Worm (Caenorhabditis elegans) whole organism, L1 larva: ENCODE data around the gene col-39.

Experiments used
- F16B12.6 ChIP-seq: fragments of 150-350 bp; optimal IDR thresholded peaks from 2 replicates; lab custom pipeline; 2014; ENCODE audit warnings: missing biosample characterization, missing genetic modification characterization
- aly-2 ChIP-seq: fragments of 150-350 bp; optimal IDR thresholded peaks from 2 replicates; lab custom pipeline; 2014; ENCODE audit warnings: missing biosample characterization, missing genetic modification characterization
- ceh-63 ChIP-seq: fragments of 200-800 bp; sonication (Bioruptor generic); optimal IDR thresholded peaks from 2 replicates; lab custom pipeline; 2018; ENCODE audit warnings: mild to moderate bottlenecking, missing genetic modification characterization, missing compliant biosample characterization
- ceh-8 ChIP-seq: fragments of 200-800 bp; sonication (Bioruptor generic); optimal IDR thresholded peaks from 2 replicates; lab custom pipeline; 2018; ENCODE audit warnings: mild to moderate bottlenecking, missing genetic modification characterization, moderate library complexity, missing compliant biosample characterization
- ceh-88 ChIP-seq: fragments of 200-800 bp; sonication (Bioruptor generic); IDR thresholded peaks from 2 replicates; pipeline ENCODE4 v1.3.6; 2022; ENCODE audit warnings: missing genetic modification characterization, missing compliant biosample characterization
- ceh-90 ChIP-seq: sonication (generic microtip); optimal IDR thresholded peaks from 2 replicates; lab custom pipeline; 2016; ENCODE audit warnings: missing genetic modification characterization, missing compliant biosample characterization
- dpl-1 ChIP-seq, 3 experiments: fragments of 150-350 bp in 2 of 3; sonication (generic microtip) in 1 of 3; optimal IDR thresholded peaks; 2 replicates each; lab custom pipeline; 2014 to 2017; ENCODE audit warnings: missing biosample characterization in 3 of 3, missing genetic modification characterization in 3 of 3, missing genetic modification reagents in 3 of 3
- dsc-1 ChIP-seq: sonication (generic microtip); optimal IDR thresholded peaks from 2 replicates; lab custom pipeline; 2016; ENCODE audit warnings: mild to moderate bottlenecking, missing genetic modification characterization, missing compliant biosample characterization
- efl-1 ChIP-seq, 4 experiments: fragments of 150-350 bp; optimal IDR thresholded peaks in 3 of 4; peaks in 1 of 4; 1 replicate in 1 of 4; 2 replicates in 3 of 4; lab custom pipeline; 2014; ENCODE audit warnings: missing biosample characterization in 2 of 4, missing genetic modification characterization in 2 of 4, missing genetic modification reagents in 2 of 4
- egl-13 ChIP-seq: sonication (generic microtip); optimal IDR thresholded peaks from 2 replicates; lab custom pipeline; 2016; ENCODE audit warnings: missing genotype, missing genetic modification reagents, missing genetic modification characterization, missing compliant biosample characterization
- egl-27 ChIP-seq, 2 experiments: fragments of 150-350 bp in 1 of 2; sonication (generic microtip); optimal IDR thresholded peaks; 3 replicates each; lab custom pipeline; 2017 to 2018; ENCODE audit warnings: missing biosample characterization in 2 of 2, missing genetic modification characterization in 2 of 2, missing genetic modification reagents in 2 of 2
- elt-2 ChIP-seq: sonication (generic microtip); optimal IDR thresholded peaks from 2 replicates; lab custom pipeline; 2016; ENCODE audit warnings: missing genetic modification characterization, mild to moderate bottlenecking, inconsistent platforms, missing compliant biosample characterization, missing genetic modification reagents
- ets-5 ChIP-seq: fragments of 200-800 bp; sonication (Bioruptor generic); IDR thresholded peaks from 2 replicates; pipeline ENCODE4 v1.3.6; 2022; ENCODE audit warnings: missing genetic modification characterization, missing compliant biosample characterization
- fkh-4 ChIP-seq: sonication (generic microtip); optimal IDR thresholded peaks from 2 replicates; lab custom pipeline; 2016; ENCODE audit warnings: missing compliant biosample characterization, missing genetic modification characterization, borderline replicate concordance
- fkh-8 ChIP-seq: sonication (generic microtip); optimal IDR thresholded peaks from 2 replicates; lab custom pipeline; 2016; ENCODE audit warnings: mild to moderate bottlenecking, missing genetic modification characterization, missing compliant biosample characterization
- fos-1 ChIP-seq: fragments of 150-350 bp; optimal IDR thresholded peaks from 2 replicates; lab custom pipeline; 2014; ENCODE audit warnings: missing biosample characterization, missing genetic modification characterization
- grh-1 ChIP-seq: fragments of 200-800 bp; sonication (Bioruptor generic); IDR thresholded peaks from 2 replicates; pipeline ENCODE4 v1.3.6; 2022; ENCODE audit warnings: missing genetic modification reagents, missing genetic modification characterization, missing compliant biosample characterization
- hlh-17 ChIP-seq: fragments of 200-800 bp; sonication (Bioruptor generic); optimal IDR thresholded peaks from 2 replicates; lab custom pipeline; 2018; ENCODE audit warnings: missing genetic modification characterization, mild to moderate bottlenecking, missing compliant biosample characterization, moderate library complexity, borderline replicate concordance
- hlh-4 ChIP-seq: sonication (generic microtip); optimal IDR thresholded peaks from 2 replicates; lab custom pipeline; 2016; ENCODE audit warnings: mild to moderate bottlenecking, missing genetic modification characterization, missing compliant biosample characterization
- irx-1 ChIP-seq: sonication (generic microtip); optimal IDR thresholded peaks from 2 replicates; lab custom pipeline; 2016; ENCODE audit warnings: missing genetic modification characterization, missing compliant biosample characterization
- lin-14 ChIP-seq: fragments of 200-800 bp; sonication (Bioruptor generic); optimal IDR thresholded peaks from 2 replicates; lab custom pipeline; 2018; ENCODE audit warnings: mild to moderate bottlenecking, missing genetic modification characterization, moderate library complexity, missing compliant biosample characterization
- lin-15B ChIP-seq: fragments of 150-350 bp; sonication (generic microtip); optimal IDR thresholded peaks from 3 replicates; lab custom pipeline; 2014; ENCODE audit warnings: missing biosample characterization, missing genetic modification characterization
- lin-35 ChIP-seq, 2 experiments: fragments of 150-350 bp; optimal IDR thresholded peaks; 2 replicates each; lab custom pipeline; 2014; ENCODE audit warnings: missing biosample characterization in 2 of 2, missing genetic modification characterization in 2 of 2, missing genetic modification reagents in 2 of 2
- lir-3 ChIP-seq: sonication (generic microtip); optimal IDR thresholded peaks from 2 replicates; lab custom pipeline; 2016; ENCODE audit warnings: mild to moderate bottlenecking, missing genetic modification characterization, moderate library complexity, missing compliant biosample characterization; ENCODE audit not compliant: poor library complexity
- lsy-2 ChIP-seq, 2 experiments: fragments of 150-350 bp; optimal IDR thresholded peaks; 2 replicates each; lab custom pipeline; 2014; ENCODE audit warnings: missing biosample characterization in 2 of 2, missing genetic modification characterization in 2 of 2
- mep-1 ChIP-seq: fragments of 150-350 bp; optimal IDR thresholded peaks from 2 replicates; lab custom pipeline; 2014; ENCODE audit warnings: missing biosample characterization, missing genetic modification characterization
- nhr-19 ChIP-seq: fragments of 200-800 bp; sonication (Bioruptor generic); conservative IDR thresholded peaks from 2 replicates; pipeline ENCODE4 v1.3.6; 2022; ENCODE audit warnings: missing genetic modification characterization, missing compliant biosample characterization
- nhr-20 ChIP-seq: sonication (generic microtip); optimal IDR thresholded peaks from 2 replicates; lab custom pipeline; 2016; ENCODE audit warnings: mild to moderate bottlenecking, missing genetic modification characterization, missing compliant biosample characterization
- nhr-47 ChIP-seq: sonication (generic microtip); optimal IDR thresholded peaks from 2 replicates; lab custom pipeline; 2016; ENCODE audit warnings: mild to moderate bottlenecking, missing genetic modification characterization, moderate library complexity, missing compliant biosample characterization
- nhr-71 ChIP-seq: sonication (generic microtip); optimal IDR thresholded peaks from 2 replicates; lab custom pipeline; 2016; ENCODE audit warnings: mild to moderate bottlenecking, missing genetic modification characterization, moderate library complexity, missing compliant biosample characterization
- nhr-85 ChIP-seq: sonication (generic microtip); peaks from one replicate; lab custom pipeline; 2016; ENCODE audit warnings: missing genetic modification characterization, inconsistent platforms, missing compliant biosample characterization
- pag-3 ChIP-seq: sonication (generic microtip); optimal IDR thresholded peaks from 2 replicates; lab custom pipeline; 2017; ENCODE audit warnings: missing genetic modification characterization, mild to moderate bottlenecking, missing compliant biosample characterization, antibody characterized with exemption, borderline replicate concordance; ENCODE audit not compliant: insufficient read depth
- snu-23 ChIP-seq: sonication (generic microtip); optimal IDR thresholded peaks from 2 replicates; lab custom pipeline; 2016; ENCODE audit warnings: missing genetic modification characterization, missing compliant biosample characterization
- sup-37 ChIP-seq: fragments of 200-800 bp; sonication (Bioruptor generic); optimal IDR thresholded peaks from 2 replicates; lab custom pipeline; 2018; ENCODE audit warnings: mild to moderate bottlenecking, missing genetic modification characterization, missing compliant biosample characterization
- unc-130 ChIP-seq: fragments of 150-350 bp; optimal IDR thresholded peaks from 2 replicates; lab custom pipeline; 2017; ENCODE audit warnings: missing biosample characterization, missing genetic modification characterization, inconsistent platforms
- unc-62 ChIP-seq: fragments of 150-350 bp; optimal IDR thresholded peaks from 2 replicates; lab custom pipeline; 2014; ENCODE audit warnings: missing biosample characterization, missing genetic modification reagents, missing genetic modification characterization
- unc-86 ChIP-seq: sonication (generic microtip); optimal IDR thresholded peaks from 2 replicates; lab custom pipeline; 2016; ENCODE audit warnings: missing genetic modification characterization, missing compliant biosample characterization
- unc-98 ChIP-seq: fragments of 200-800 bp; sonication (Bioruptor generic); IDR thresholded peaks from 2 replicates; pipeline ENCODE4 v1.3.6; 2022; ENCODE audit warnings: missing genetic modification characterization, missing compliant biosample characterization
- vab-15 ChIP-seq: sonication (generic microtip); optimal IDR thresholded peaks from 2 replicates; lab custom pipeline; 2017; ENCODE audit warnings: missing genotype, mild to moderate bottlenecking, missing genetic modification characterization, missing compliant biosample characterization
- xbp-1 ChIP-seq: sonication (generic microtip); optimal IDR thresholded peaks from 2 replicates; lab custom pipeline; 2016; ENCODE audit warnings: missing genetic modification characterization, missing compliant biosample characterization
- ztf-11 ChIP-seq, 2 experiments: sonication (generic microtip); optimal IDR thresholded peaks; 2 replicates each; lab custom pipeline; 2016 to 2017; ENCODE audit warnings: missing genetic modification characterization in 2 of 2, missing biosample characterization in 1 of 2, missing compliant biosample characterization in 1 of 2

Gene col-39

ce11 chrII:10704575-10705170 lies at the start of gene col-39:
Gene col-39, plus strand, starts transcription at chrII:10704916.
- TF ChIP-seq xbp-1 (tag; lab: Kevin White, UChicago) (no peak), hlh-4 (tag; lab: Kevin White, UChicago) (no peak), ceh-88 (GFP tag; lab: Robert Waterston, UW) (no peak), unc-98 (GFP tag; lab: Robert Waterston, UW) (no peak), unc-62 (GFP tag; lab: Kevin White, UChicago) (no peak), unc-86 (no peak), vab-15 (tag; lab: Kevin White, UChicago) (no peak), fkh-4 (tag; lab: Kevin White, UChicago) (no peak), sup-37 (no peak), nhr-85 (tag; lab: Kevin White, UChicago) (peak; percentile 79), fos-1 (tag; lab: Kevin White, UChicago) (no peak), ceh-90 (tag; lab: Kevin White, UChicago) (no peak), irx-1 (tag; lab: Kevin White, UChicago) (no peak), mep-1 (no peak), nhr-47 (tag; lab: Kevin White, UChicago) (no peak), egl-13 (tag; lab: Kevin White, UChicago) (no peak), lin-14 (peak; percentile 54), nhr-20 (tag; lab: Kevin White, UChicago) (peak; percentile 33), snu-23 (GFP tag; lab: Kevin White, UChicago) (peak; percentile 11), lin-15B (tag; lab: Kevin White, UChicago) (no peak)
- TF ChIP-seq, all 84 proteins: peak for 4

DNA sequence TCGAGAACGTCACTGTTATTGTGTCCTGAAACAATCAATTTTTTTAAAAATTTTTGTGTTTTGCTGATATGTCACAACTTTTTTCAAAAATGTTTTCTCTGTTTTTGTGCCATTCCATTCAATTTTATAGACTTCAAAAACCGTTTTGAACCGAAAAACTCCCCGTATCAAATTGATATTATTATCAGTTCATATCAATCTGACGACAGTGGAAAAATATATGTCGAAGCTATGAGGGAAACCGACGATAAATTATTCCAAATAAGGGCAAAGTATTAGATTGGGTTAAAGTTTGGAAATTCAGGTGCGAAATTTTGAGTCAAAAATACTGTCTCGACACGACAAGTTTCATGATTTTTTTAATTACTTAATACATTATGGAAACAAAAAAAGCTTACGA lies 48.3 kb upstream of the col-39 start:
- peak; percentile 29 for TF ChIP-seq elt-2 (tag; lab: Kevin White, UChicago)
- TF ChIP-seq unc-98 (GFP tag; lab: Robert Waterston, UW), result no peak

DNA sequence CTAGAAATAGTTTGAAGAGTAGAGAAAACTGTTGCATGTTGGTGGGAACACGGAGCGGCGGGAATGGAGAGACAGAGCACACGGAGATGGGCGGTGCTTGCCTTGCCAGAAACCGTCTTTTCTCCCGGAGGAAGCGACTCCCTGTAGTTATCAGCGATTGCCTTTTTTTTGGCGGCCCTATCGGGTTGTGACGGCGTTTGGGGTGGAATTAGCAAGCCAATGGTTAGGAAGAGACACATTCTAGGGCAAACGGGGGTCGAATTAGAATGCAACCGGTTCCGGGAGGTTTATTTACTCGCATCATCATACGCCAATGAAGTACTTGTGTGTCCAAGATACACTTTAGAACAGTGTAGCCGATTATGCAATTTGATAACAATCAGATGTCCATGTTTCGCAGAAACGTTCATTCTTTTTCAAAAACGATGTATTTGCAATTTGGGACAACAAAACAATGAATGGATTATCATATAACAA lies 47.0 kb upstream of the col-39 start, which contains the start of gene lact-3:
TSS of gene lact-3 (minus strand) at position 51 of the 477 bp plus-strand sequence.
- peak; percentile 36; the same call in 1 of the 2 replicates for TF ChIP-seq grh-1 (GFP tag; lab: Robert Waterston, UW)
- no peak for TF ChIP-seq ets-5 (GFP tag; lab: Robert Waterston, UW)
- 0 out of 2 replicates have a peak, but pooled peaks have one; percentile 7 for TF ChIP-seq nhr-19
- no peak for TF ChIP-seq hlh-17 (GFP tag; lab: Kevin White, UChicago)
- no peak for TF ChIP-seq unc-130 (tag; lab: Kevin White, UChicago)
- TF ChIP-seq efl-1 (optimal IDR thresholded peaks at IDR 0.05; lab: Kevin White, UChicago), result peak in 1 of 2 experiments; percentile 12
- no peak for TF ChIP-seq efl-1 (GFP tag; optimal IDR thresholded peaks at IDR 0.05 in 1 of 2; lab: Kevin White, UChicago)
- peak in 1 of 2 experiments; percentile 22 for TF ChIP-seq lsy-2 (tag; optimal IDR thresholded peaks at IDR 0.05; lab: Kevin White, UChicago)
- TF ChIP-seq lin-35 (GFP tag; optimal IDR thresholded peaks at IDR 0.05; lab: Kevin White, UChicago), result peak in 1 of 2 experiments; percentile 6
- peak; percentile 1 for TF ChIP-seq nhr-71
- peak; percentile 15 for TF ChIP-seq lin-14

ce11 chrII:10658576-10659256 lies 46.0 kb upstream of the col-39 start, which contains the start of the genes snu-13 and rsp-7:
Gene snu-13, minus strand, starts transcription at chrII:10658626.
Gene rsp-7, plus strand, starts transcription at chrII:10659206.
- TF ChIP-seq ztf-11 (tag; optimal IDR thresholded peaks at IDR 0.05; lab: Kevin White, UChicago) (no peak), F16B12.6 (peak; percentile 49), dsc-1 (peak; percentile 49), aly-2 (tag; lab: Kevin White, UChicago) (peak; percentile 37), fkh-8 (tag; lab: Kevin White, UChicago) (peak; percentile 37), lir-3 (tag; lab: Kevin White, UChicago) (no peak), elt-2 (tag; lab: Kevin White, UChicago) (peak; percentile 10), pag-3 (peak; percentile 84), ceh-90 (tag; lab: Kevin White, UChicago) (no peak), ets-5 (GFP tag; lab: Robert Waterston, UW) (no peak), unc-62 (GFP tag; lab: Kevin White, UChicago) (no peak), lsy-2 (tag; optimal IDR thresholded peaks at IDR 0.05; lab: Kevin White, UChicago) (peak; percentile 84 to 89), dpl-1 (GFP tag; optimal IDR thresholded peaks at IDR 0.05; lab: Kevin White, UChicago) (peak; percentile 70 to 76 (median 76)), egl-27 (tag; optimal IDR thresholded peaks at IDR 0.05; lab: Kevin White, UChicago) (no peak), ceh-63 (GFP tag; lab: Kevin White, UChicago) (no peak), ceh-88 (GFP tag; lab: Robert Waterston, UW) (peak; percentile 23; the same call in 1 of the 2 replicates), ceh-8 (GFP tag; lab: Kevin White, UChicago) (no peak), hlh-17 (GFP tag; lab: Kevin White, UChicago) (no peak), nhr-19 (peak; percentile 64)
